Worm (Caenorhabditis elegans) whole organism, young adult: ENCODE measurements around the gene inx-5.

ENCODE experiments used
- F23B12.7 ChIP-seq: sonication (generic microtip); optimal IDR thresholded peaks from 2 replicates; lab custom pipeline; 2017; ENCODE audit warnings: missing genetic modification characterization, mild to moderate bottlenecking, missing compliant biosample characterization, antibody characterized with exemption, moderate library complexity; ENCODE audit not compliant: insufficient read depth
- bed-1 ChIP-seq: fragments of 200-800 bp; sonication (Bioruptor generic); IDR thresholded peaks from 2 replicates; pipeline ENCODE4 v1.3.6; 2022; ENCODE audit warnings: missing genetic modification reagents, missing genetic modification characterization, missing compliant biosample characterization
- cebp-2 ChIP-seq: fragments of 200-800 bp; sonication (Bioruptor generic); IDR thresholded peaks from 2 replicates; pipeline ENCODE4 v1.3.6; 2022; ENCODE audit warnings: missing genetic modification characterization, missing compliant biosample characterization
- ekl-4 ChIP-seq: fragments of 200-800 bp; sonication (Bioruptor generic); IDR thresholded peaks from 2 replicates; pipeline ENCODE4 v1.3.6; 2022; ENCODE audit warnings: missing genetic modification reagents, missing genetic modification characterization, missing compliant biosample characterization
- ets-4 ChIP-seq: fragments of 200-800 bp; sonication (Bioruptor generic); optimal IDR thresholded peaks from 2 replicates; lab custom pipeline; 2018; ENCODE audit warnings: mild to moderate bottlenecking, missing genetic modification characterization, missing compliant biosample characterization
- hmg-1.2 ChIP-seq: fragments of 200-800 bp; sonication (Bioruptor generic); IDR thresholded peaks from 2 replicates; pipeline ENCODE4 v1.3.6; 2022; ENCODE audit warnings: missing genetic modification reagents, missing genetic modification characterization, missing compliant biosample characterization
- lin-35 ChIP-seq, 3 experiments: fragments of 150-350 bp in 2 of 3; sonication (generic microtip) in 1 of 3; optimal IDR thresholded peaks; 2 replicates each; lab custom pipeline; 2014 to 2018; ENCODE audit warnings: missing biosample characterization in 3 of 3, missing genetic modification characterization in 3 of 3, missing genetic modification reagents in 3 of 3
- madf-10 ChIP-seq: sonication (generic microtip); optimal IDR thresholded peaks from 2 replicates; lab custom pipeline; 2016; ENCODE audit warnings: mild to moderate bottlenecking, missing genetic modification characterization, missing compliant biosample characterization
- rpc-1 ChIP-seq, 2 experiments: fragments of 150-350 bp in 1 of 2; sonication (generic microtip) in 1 of 2; optimal IDR thresholded peaks; 2 replicates each; lab custom pipeline; 2014 to 2018; ENCODE audit warnings: missing biosample characterization in 1 of 2, missing genetic modification characterization in 1 of 2, missing genetic modification reagents in 1 of 2, missing genotype in 1 of 2
- snpc-4 ChIP-seq, 5 experiments: fragments of 150-350 bp in 1 of 5; sonication (generic microtip) in 4 of 5; optimal IDR thresholded peaks; 2 replicates each; lab custom pipeline; 2014 to 2018; ENCODE audit warnings: missing genetic modification characterization in 5 of 5, missing biosample characterization in 3 of 5, antibody characterized with exemption in 2 of 5, mild to moderate bottlenecking in 2 of 5, missing compliant biosample characterization in 2 of 5, missing genotype in 2 of 5, moderate library complexity in 2 of 5, missing genetic modification reagents in 1 of 5
- somi-1 ChIP-seq: fragments of 200-800 bp; sonication (Bioruptor generic); optimal IDR thresholded peaks from 2 replicates; lab custom pipeline; 2018; ENCODE audit warnings: mild to moderate bottlenecking, missing genetic modification characterization, missing compliant biosample characterization

- TF ChIP-seq somi-1 (GFP tag; lab: Kevin White, UChicago) (no peak), F23B12.7 (tag; lab: Kevin White, UChicago) (no peak), hmg-1.2 (GFP tag; lab: Robert Waterston, UW) (no peak), madf-10 (no peak), bed-1 (GFP tag; lab: Robert Waterston, UW) (no peak), ets-4 (GFP tag; lab: Kevin White, UChicago) (no peak), snpc-4 (GFP tag; optimal IDR thresholded peaks at IDR 0.05; lab: Kevin White, UChicago) (no peak), snpc-4 (tag; optimal IDR thresholded peaks at IDR 0.05; lab: Kevin White, UChicago) (no peak), cebp-2 (GFP tag; lab: Robert Waterston, UW) (no peak), rpc-1 (optimal IDR thresholded peaks at IDR 0.05; lab: Kevin White, UChicago) (no peak), rpc-1 (tag; optimal IDR thresholded peaks at IDR 0.05; lab: Kevin White, UChicago) (no peak), lin-35 (GFP tag; optimal IDR thresholded peaks at IDR 0.05; lab: Kevin White, UChicago) (no peak), ekl-4 (GFP tag; lab: Robert Waterston, UW) (no peak)
Measured at ce11 chrX:8270971-8271553, 31.1 kb downstream of the inx-5 start, which contains the start of gene cutl-29.
